Worm (Caenorhabditis elegans) whole organism, L2 larva: ENCODE results near the gene C17E7.12.

ENCODE experiments used
- lin-11 ChIP-seq: fragments of 150-350 bp; sonication (generic microtip); optimal IDR thresholded peaks from 2 replicates; lab custom pipeline; 2014; ENCODE audit warnings: missing biosample characterization, missing genetic modification characterization, inconsistent platforms, mixed read lengths
- nhr-12 ChIP-seq: fragments of 150-350 bp; optimal IDR thresholded peaks from 2 replicates; lab custom pipeline; 2014; ENCODE audit warnings: missing biosample characterization, missing genetic modification characterization
- nhr-23 ChIP-seq: fragments of 150-350 bp; optimal IDR thresholded peaks from 2 replicates; lab custom pipeline; 2014; ENCODE audit warnings: missing biosample characterization, missing genetic modification reagents, missing genetic modification characterization
- nhr-6 ChIP-seq: fragments of 150-350 bp; optimal IDR thresholded peaks from 2 replicates; lab custom pipeline; 2014; ENCODE audit warnings: missing biosample characterization, missing genetic modification characterization
- skn-1 ChIP-seq: sonication (generic microtip); optimal IDR thresholded peaks from 2 replicates; lab custom pipeline; 2017; ENCODE audit warnings: missing biosample characterization, missing genetic modification characterization
- unc-39 ChIP-seq: fragments of 150-350 bp; optimal IDR thresholded peaks from 2 replicates; lab custom pipeline; 2014; ENCODE audit warnings: missing biosample characterization, missing genetic modification characterization
- ztf-11 ChIP-seq: sonication (generic microtip); optimal IDR thresholded peaks from 2 replicates; lab custom pipeline; 2017; ENCODE audit warnings: missing biosample characterization, missing genetic modification characterization

DNA sequence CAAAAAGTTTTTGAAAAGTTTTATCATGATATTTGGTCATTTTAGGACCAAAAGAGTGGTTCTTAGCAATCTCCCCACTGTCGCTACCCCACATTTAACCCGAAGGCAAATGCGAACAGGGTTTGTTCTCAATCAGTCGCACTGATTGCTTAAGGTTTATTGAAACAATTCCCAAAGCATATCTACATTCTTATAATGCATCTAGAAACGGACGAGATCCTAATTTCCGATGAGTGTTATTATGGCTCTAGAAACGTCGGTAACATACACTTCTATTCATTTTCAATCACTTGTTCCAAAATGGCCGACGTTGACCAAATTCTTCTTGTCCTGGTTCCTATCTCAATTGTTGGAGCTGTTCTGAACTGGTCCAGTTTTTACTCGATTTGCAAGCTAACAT is 29.8 kb upstream of the C17E7.12 start, which contains the start of gene srx-65:
- no peak for TF ChIP-seq ztf-11 (tag; lab: Kevin White, UChicago)
- no peak for TF ChIP-seq nhr-6 (tag; lab: Kevin White, UChicago)
- no peak for TF ChIP-seq skn-1
- TF ChIP-seq nhr-12, result no peak
- no peak for TF ChIP-seq unc-39 (tag; lab: Kevin White, UChicago)
- TF ChIP-seq lin-11, result no peak
- no peak for TF ChIP-seq nhr-23 (tag; lab: Kevin White, UChicago)
